Fruit fly (Drosophila melanogaster) Kc167 (cell line): Measurements from ENCODE around the gene CG7778.

Source experiments
- Myc ChIP-seq: fragments of >200 bp; optimal IDR thresholded peaks from 2 replicates; lab custom pipeline; 2017; ENCODE audit warnings: missing external identifiers
- Sin3A ChIP-seq: fragments of >200 bp; optimal IDR thresholded peaks from 2 replicates; lab custom pipeline; 2018; ENCODE audit warnings: missing external identifiers
- h ChIP-seq: fragments of >200 bp; optimal IDR thresholded peaks from 3 replicates; lab custom pipeline; 2018; ENCODE audit warnings: missing external identifiers
- insv ChIP-seq: fragments of >200 bp; optimal IDR thresholded peaks from 3 replicates; lab custom pipeline; 2018; ENCODE audit warnings: missing external identifiers
- psq ChIP-seq: fragments of >200 bp; optimal IDR thresholded peaks from 2 replicates; lab custom pipeline; 2017; ENCODE audit warnings: missing external identifiers
- ttk ChIP-seq: sonication (Bioruptor generic); optimal IDR thresholded peaks from 2 replicates; lab custom pipeline; 2017; ENCODE audit warnings: missing external identifiers

DNA sequence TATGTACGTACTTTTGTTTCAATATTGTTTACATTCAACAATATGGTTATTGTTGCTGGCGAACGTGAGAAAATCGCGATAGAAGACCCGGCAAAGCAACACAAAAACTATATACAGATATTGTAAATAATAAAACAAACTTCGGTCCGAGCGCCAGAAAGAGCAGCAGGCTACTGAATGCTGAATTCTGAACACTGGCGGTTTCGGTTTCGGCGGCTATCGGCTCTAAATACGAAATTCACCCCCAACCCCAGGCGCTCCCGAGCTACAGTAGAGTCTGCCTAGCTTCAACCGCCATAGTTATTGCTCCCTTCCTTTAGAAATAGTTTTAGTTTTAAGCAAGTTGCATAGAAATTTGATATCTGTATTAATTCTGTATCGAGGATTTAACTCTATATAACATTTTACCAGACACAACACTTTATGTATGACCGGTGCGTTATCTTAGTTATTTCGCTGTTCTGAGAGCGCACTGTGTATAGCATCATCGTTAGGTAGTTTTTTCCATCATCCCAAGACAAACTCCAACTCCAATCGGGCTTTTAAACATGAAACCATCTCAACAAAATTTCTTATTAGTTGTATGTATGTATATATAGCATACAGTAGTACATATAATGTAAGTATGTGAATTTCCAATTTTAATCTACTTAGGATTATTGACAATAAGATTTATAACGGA lies 16.0 kb downstream of the CG7778 start, which contains the start of gene CG7627:
- TF ChIP-seq ttk (lab: Kevin White, UChicago) (no peak), insv (lab: Kevin White, UChicago) (no peak), h (lab: Kevin White, UChicago) (no peak), psq (lab: Kevin White, UChicago) (no peak), Myc (lab: Kevin White, UChicago) (no peak), Sin3A (no peak)
